Worm (Caenorhabditis elegans) whole organism, L2 larva: ENCODE measurements around the gene C08F8.6.

ENCODE experiments used
- ZK546.5 ChIP-seq: sonication (generic microtip); optimal IDR thresholded peaks from 2 replicates; lab custom pipeline; 2017; ENCODE audit warnings: missing biosample characterization, missing genetic modification characterization
- nhr-23 ChIP-seq: fragments of 150-350 bp; optimal IDR thresholded peaks from 2 replicates; lab custom pipeline; 2014; ENCODE audit warnings: missing biosample characterization, missing genetic modification reagents, missing genetic modification characterization
- nhr-237 ChIP-seq: fragments of 150-350 bp; optimal IDR thresholded peaks from 2 replicates; lab custom pipeline; 2014; ENCODE audit warnings: missing biosample characterization, missing genetic modification characterization
- nhr-25 ChIP-seq: fragments of 150-350 bp; sonication (generic microtip); optimal IDR thresholded peaks from 3 replicates; lab custom pipeline; 2014; ENCODE audit warnings: missing biosample characterization, missing genetic modification characterization
- peb-1 ChIP-seq: fragments of 150-350 bp; optimal IDR thresholded peaks from 2 replicates; lab custom pipeline; 2014; ENCODE audit warnings: missing biosample characterization, missing genetic modification characterization
- unc-62 ChIP-seq: fragments of 150-350 bp; optimal IDR thresholded peaks from 2 replicates; lab custom pipeline; 2014; ENCODE audit warnings: missing biosample characterization, missing genetic modification reagents, missing genetic modification characterization
- zag-1 ChIP-seq: fragments of 150-350 bp; optimal IDR thresholded peaks from 2 replicates; lab custom pipeline; 2014; ENCODE audit warnings: missing biosample characterization, missing genetic modification characterization

- TF ChIP-seq nhr-237 (tag; lab: Kevin White, UChicago) (no peak), nhr-23 (tag; lab: Kevin White, UChicago) (no peak), nhr-25 (tag; lab: Kevin White, UChicago) (no peak), zag-1 (tag; lab: Kevin White, UChicago) (no peak), peb-1 (tag; lab: Kevin White, UChicago) (no peak), ZK546.5 (tag; lab: Kevin White, UChicago) (no peak), unc-62 (GFP tag; lab: Kevin White, UChicago) (no peak)
Measured at ce11 chrIV:11211547-11211946, 46.8 kb upstream of the C08F8.6 start.
